Worm (Caenorhabditis elegans) whole organism, L4 larva: ENCODE data around the gene R11D1.3.

Experiments used
- F44E2.7 ChIP-seq: fragments of 200-800 bp; sonication (Bioruptor generic); IDR thresholded peaks from 2 replicates; pipeline ENCODE4 v2.1.2; 2022; ENCODE audit warnings: missing genetic modification characterization, missing compliant biosample characterization
- R02D3.7 ChIP-seq: fragments of 150-350 bp; sonication (generic microtip); optimal IDR thresholded peaks from 3 replicates; lab custom pipeline; 2014; ENCODE audit warnings: missing biosample characterization, missing genetic modification characterization
- egl-27 ChIP-seq: sonication (generic microtip); optimal IDR thresholded peaks from 3 replicates; lab custom pipeline; 2017; ENCODE audit warnings: missing biosample characterization, missing genetic modification reagents, missing genetic modification characterization
- lin-13 ChIP-seq: fragments of 150-350 bp; optimal IDR thresholded peaks from 2 replicates; lab custom pipeline; 2014; ENCODE audit warnings: missing biosample characterization, missing genetic modification reagents, missing genetic modification characterization
- mdl-1 ChIP-seq, 2 experiments: fragments of 150-350 bp in 1 of 2; sonication (generic microtip) in 1 of 2; optimal IDR thresholded peaks; 2 replicates each; lab custom pipeline; 2014 to 2017; ENCODE audit warnings: missing biosample characterization in 2 of 2, missing genetic modification characterization in 2 of 2
- nhr-11 ChIP-seq: fragments of 150-350 bp; optimal IDR thresholded peaks from 2 replicates; lab custom pipeline; 2014; ENCODE audit warnings: missing biosample characterization, missing genetic modification characterization
- unc-130 ChIP-seq: sonication (generic microtip); optimal IDR thresholded peaks from 2 replicates; lab custom pipeline; 2016; ENCODE audit warnings: missing genetic modification reagents, missing genetic modification characterization, missing compliant biosample characterization

ce11 chrV:12728062-12728665 lies 16.3 kb upstream of the R11D1.3 start, which contains the start of the genes rpl-28 and mrpl-49:
- TF ChIP-seq nhr-11 (peak; percentile 88), egl-27 (no peak), unc-130 (GFP tag; lab: Kevin White, UChicago) (no peak), lin-13 (GFP tag; lab: Kevin White, UChicago) (peak; percentile 29), F44E2.7 (GFP tag; lab: Robert Waterston, UW) (no peak), mdl-1 (tag; optimal IDR thresholded peaks at IDR 0.05; lab: Kevin White, UChicago) (peak in 1 of 2 experiments; percentile 20), R02D3.7 (tag; lab: Kevin White, UChicago) (peak; percentile 79)
